Fruit fly (Drosophila melanogaster) Kc167 (cell line): ENCODE measurements around the gene ncm.

Experiments
- Myc ChIP-seq: fragments of >200 bp; optimal IDR thresholded peaks from 2 replicates; lab custom pipeline; 2017; ENCODE audit warnings: missing external identifiers
- psq ChIP-seq: fragments of >200 bp; optimal IDR thresholded peaks from 2 replicates; lab custom pipeline; 2017; ENCODE audit warnings: missing external identifiers
- ttk ChIP-seq: sonication (Bioruptor generic); optimal IDR thresholded peaks from 2 replicates; lab custom pipeline; 2017; ENCODE audit warnings: missing external identifiers

- TF ChIP-seq ttk (lab: Kevin White, UChicago) (no peak), psq (lab: Kevin White, UChicago) (no peak), Myc (lab: Kevin White, UChicago) (no peak)
Observed at dm6 chr2L:18455506-18456491, 7.0 kb upstream of the ncm start.
